Worm (Caenorhabditis elegans): Measurements from ENCODE around the gene C54E10.11.

The C54E10.11 gene

ce11 chrV:18780605-18781004, 21.4 kb downstream of the C54E10.11 start:
- TF ChIP-seq ceh-2 (tag; optimal IDR thresholded peaks at IDR 0.05) (no peak), zip-5 (tag; optimal IDR thresholded peaks at IDR 0.05) (no peak), sdc-2 (tag; optimal IDR thresholded peaks at IDR 0.05) (no peak), tbx-7 (tag; optimal IDR thresholded peaks at IDR 0.05) (no peak), madf-2 (tag; optimal IDR thresholded peaks at IDR 0.05) (no peak), ama-1 (optimal IDR thresholded peaks at IDR 0.05) (no peak), elt-2 (tag; optimal IDR thresholded peaks at IDR 0.05) (no peak), hlh-8 (tag; optimal IDR thresholded peaks at IDR 0.05) (no peak), K09A11.1 (tag; optimal IDR thresholded peaks at IDR 0.05; ENCODE audit: insufficient read depth) (no peak), pros-1 (tag; optimal IDR thresholded peaks at IDR 0.05) (no peak), ref-2 (tag; optimal IDR thresholded peaks at IDR 0.05) (no peak), fkh-10 (GFP tag; optimal IDR thresholded peaks at IDR 0.05) (no peak), ceh-45 (GFP tag; IDR thresholded peaks at IDR 0.05) (no peak), F13H6.1 (tag; optimal IDR thresholded peaks at IDR 0.05) (no peak), unc-55 (GFP tag; optimal IDR thresholded peaks at IDR 0.05) (no peak), odd-2 (tag; optimal IDR thresholded peaks at IDR 0.05) (no peak), sox-4 (tag; optimal IDR thresholded peaks at IDR 0.05) (no peak), pat-9 (tag; optimal IDR thresholded peaks at IDR 0.05) (no peak)

ce11 chrV:18776245-18776737, 25.7 kb downstream of the C54E10.11 start, which contains the start of gene Y17D7B.4:
Gene Y17D7B.4, minus strand, starts transcription at chrV:18776687.
- TF ChIP-seq ceh-48 (tag; optimal IDR thresholded peaks at IDR 0.05), result no peak
- no peak for TF ChIP-seq ceh-45 (GFP tag; IDR thresholded peaks at IDR 0.05)
- TF ChIP-seq syd-9 (tag; optimal IDR thresholded peaks at IDR 0.05), result no peak
- TF ChIP-seq fkh-10 (GFP tag; optimal IDR thresholded peaks at IDR 0.05), result no peak
- no peak for TF ChIP-seq ceh-34 (tag; optimal IDR thresholded peaks at IDR 0.05)
- no peak for TF ChIP-seq ceh-24 (tag; optimal IDR thresholded peaks at IDR 0.05)
- TF ChIP-seq ceh-22 (tag; optimal IDR thresholded peaks at IDR 0.05), result no peak
- no peak for TF ChIP-seq npax-4 (tag; optimal IDR thresholded peaks at IDR 0.05)
- TF ChIP-seq hlh-8 (tag; optimal IDR thresholded peaks at IDR 0.05), result no peak

ce11 chrV:18772761-18773160, 29.2 kb downstream of the C54E10.11 start, which contains the start of gene clec-257:
Gene clec-257, plus strand, starts transcription at chrV:18773061.
- TF ChIP-seq pax-1 (tag; optimal IDR thresholded peaks at IDR 0.05) (no peak), sox-4 (tag; optimal IDR thresholded peaks at IDR 0.05) (no peak), hlh-30 (tag; optimal IDR thresholded peaks at IDR 0.05; ENCODE audit: insufficient read depth) (no peak), npax-4 (tag; optimal IDR thresholded peaks at IDR 0.05) (no peak)

ce11 chrV:18771804-18772386, 30.1 kb downstream of the C54E10.11 start:
- TF ChIP-seq F13H6.1 (tag; optimal IDR thresholded peaks at IDR 0.05), result no peak
- TF ChIP-seq ceh-19 (GFP tag; optimal IDR thresholded peaks at IDR 0.05), result no peak
- no peak for TF ChIP-seq pha-2 (tag; optimal IDR thresholded peaks at IDR 0.05)
- TF ChIP-seq ceh-48 (tag; optimal IDR thresholded peaks at IDR 0.05), result no peak
- no peak for TF ChIP-seq elt-2 (tag; optimal IDR thresholded peaks at IDR 0.05)
- TF ChIP-seq ceh-45 (GFP tag; IDR thresholded peaks at IDR 0.05), result no peak
- TF ChIP-seq ceh-6 (GFP tag; optimal IDR thresholded peaks at IDR 0.05), result no peak
- no peak for TF ChIP-seq T23F11.4 (GFP tag; optimal IDR thresholded peaks at IDR 0.05)
- no peak for TF ChIP-seq eyg-1 (tag; optimal IDR thresholded peaks at IDR 0.05)
- no peak for TF ChIP-seq K02D7.2 (tag; optimal IDR thresholded peaks at IDR 0.05)
- no peak for TF ChIP-seq hlh-15 (tag; optimal IDR thresholded peaks at IDR 0.05)
- no peak for TF ChIP-seq fkh-10 (GFP tag; optimal IDR thresholded peaks at IDR 0.05)
- TF ChIP-seq pros-1 (tag; optimal IDR thresholded peaks at IDR 0.05), result no peak
- no peak for TF ChIP-seq che-1 (tag; optimal IDR thresholded peaks at IDR 0.05)

DNA sequence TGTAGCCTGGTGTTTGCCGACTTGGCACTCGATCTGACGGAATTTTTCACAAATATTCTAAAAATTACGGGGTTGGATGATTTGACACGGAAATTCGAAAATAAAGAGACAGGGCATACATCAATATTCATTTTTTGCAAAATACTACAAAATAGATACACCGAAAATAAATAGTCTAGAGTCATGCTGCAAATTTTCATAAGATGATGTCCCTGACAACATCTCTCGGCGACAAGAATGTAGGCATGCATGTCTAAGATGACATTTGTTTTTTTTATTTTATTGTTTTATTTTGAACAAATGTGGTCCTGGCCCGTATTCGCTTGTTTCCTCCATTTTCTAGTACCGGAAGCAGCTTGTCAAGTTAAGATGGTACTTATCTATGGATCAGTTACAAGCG, 30.6 kb downstream of the C54E10.11 start, which contains the start of gene clec-256:
TSS of gene clec-256 (plus strand) at position 301 of the 400 bp plus-strand sequence.
- TF ChIP-seq elt-4 (tag; optimal IDR thresholded peaks at IDR 0.05), result no peak
- no peak for TF ChIP-seq fkh-10 (GFP tag; optimal IDR thresholded peaks at IDR 0.05)
- TF ChIP-seq T23F11.4 (GFP tag; optimal IDR thresholded peaks at IDR 0.05), result no peak
- no peak for TF ChIP-seq gmeb-2 (tag; optimal IDR thresholded peaks at IDR 0.05)
- no peak for TF ChIP-seq ceh-30 (tag; optimal IDR thresholded peaks at IDR 0.05)
- TF ChIP-seq pha-4 (tag; optimal IDR thresholded peaks at IDR 0.05), result no peak
- no peak for TF ChIP-seq npax-4 (tag; optimal IDR thresholded peaks at IDR 0.05)
- TF ChIP-seq ceh-18 (tag; optimal IDR thresholded peaks at IDR 0.05), result no peak
- no peak for TF ChIP-seq ets-4 (tag; optimal IDR thresholded peaks at IDR 0.05)
- TF ChIP-seq ttx-3 (tag; optimal IDR thresholded peaks at IDR 0.05), result no peak
- TF ChIP-seq pat-9 (tag; optimal IDR thresholded peaks at IDR 0.05), result no peak
- TF ChIP-seq unc-55 (GFP tag; optimal IDR thresholded peaks at IDR 0.05), result no peak
- TF ChIP-seq lim-6 (tag; optimal IDR thresholded peaks at IDR 0.05), result no peak
- TF ChIP-seq ceh-45 (GFP tag; IDR thresholded peaks at IDR 0.05), result no peak
- no peak for TF ChIP-seq ceh-31 (tag; optimal IDR thresholded peaks at IDR 0.05)
- no peak for TF ChIP-seq hlh-8 (tag; optimal IDR thresholded peaks at IDR 0.05)
- TF ChIP-seq pros-1 (tag; optimal IDR thresholded peaks at IDR 0.05), result no peak
- no peak for TF ChIP-seq ceh-34 (tag; optimal IDR thresholded peaks at IDR 0.05)
- no peak for TF ChIP-seq unc-42 (tag; optimal IDR thresholded peaks at IDR 0.05)
